Worm (Caenorhabditis elegans): ENCODE measurements around the gene C53A3.1.

The C53A3.1 gene

DNA sequence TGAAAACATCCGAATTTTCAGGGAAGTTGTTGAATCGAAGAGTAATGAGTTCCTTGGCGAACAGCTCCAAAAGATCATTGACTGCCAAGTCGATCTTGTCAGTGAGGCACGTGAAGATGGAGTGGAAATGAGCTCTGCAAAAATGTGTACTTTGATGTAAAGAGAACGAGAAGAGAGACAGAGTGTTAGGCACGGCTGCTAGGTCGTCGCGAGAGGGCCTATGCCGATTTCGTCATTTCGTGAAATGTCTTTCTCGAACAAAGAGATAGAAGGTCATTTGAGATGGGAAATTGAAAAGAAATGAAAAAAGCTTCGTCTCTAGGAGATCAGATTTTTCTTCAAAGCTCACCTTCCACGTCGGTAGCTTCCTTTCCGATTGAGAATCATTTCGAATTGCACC lies 20.0 kb upstream of the C53A3.1 start (continued):
- TF ChIP-seq C34B4.2 (tag; optimal IDR thresholded peaks at IDR 0.05) (no peak), C04F5.9 (tag; optimal IDR thresholded peaks at IDR 0.05) (no peak), ztf-11 (tag; optimal IDR thresholded peaks at IDR 0.05) (no peak), mab-9 (GFP tag; IDR thresholded peaks at IDR 0.05) (no peak), mdl-1 (tag; optimal IDR thresholded peaks at IDR 0.05) (peak in 1 of 2 experiments; percentile 22), zag-1 (tag; optimal IDR thresholded peaks at IDR 0.05) (no peak), isw-1 (GFP tag; IDR thresholded peaks at IDR 0.05) (no peak), nhr-19 (GFP tag; conservative IDR thresholded peaks at IDR 0.05) (peak; percentile 63), ceh-90 (tag; optimal IDR thresholded peaks at IDR 0.05) (no peak), pax-3 (tag; optimal IDR thresholded peaks at IDR 0.05) (no peak), xbp-1 (tag; optimal IDR thresholded peaks at IDR 0.05) (no peak), alr-1 (tag; optimal IDR thresholded peaks at IDR 0.05; ENCODE audit: borderline replicate concordance) (no peak), aly-2 (tag; optimal IDR thresholded peaks at IDR 0.05) (no peak), ces-1 (GFP tag; optimal IDR thresholded peaks at IDR 0.05) (no peak), hlh-17 (GFP tag; optimal IDR thresholded peaks at IDR 0.05; ENCODE audit: borderline replicate concordance) (no peak), snu-23 (GFP tag; optimal IDR thresholded peaks at IDR 0.05) (peak; percentile 32), elt-3 (tag; optimal IDR thresholded peaks at IDR 0.05) (no peak), ztf-4 (tag; optimal IDR thresholded peaks at IDR 0.05) (no peak), nhr-85 (tag) (peak; percentile 48)

DNA sequence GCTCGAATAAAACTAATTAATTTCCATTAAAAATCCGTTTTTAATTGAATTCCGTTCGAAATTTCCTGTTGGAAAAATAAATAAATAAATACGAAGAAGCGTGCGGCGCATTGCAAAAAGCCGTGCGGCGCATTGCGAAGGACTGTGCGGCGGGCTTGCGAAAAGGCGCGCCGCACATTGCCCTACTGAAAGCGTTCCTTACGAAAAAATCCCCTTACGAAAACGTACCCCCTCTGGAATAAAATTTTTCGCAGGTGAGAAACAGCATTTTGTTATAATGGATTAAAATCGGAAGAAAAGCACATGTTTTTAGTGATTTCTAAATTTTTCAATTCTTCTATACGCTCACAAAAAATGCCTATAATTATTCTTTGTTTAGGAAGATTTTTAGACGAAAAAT lies 18.2 kb upstream of the C53A3.1 start:
- peak; percentile 25 for TF ChIP-seq nhr-85 (tag)
- peak; percentile 57 for TF ChIP-seq grh-1 (GFP tag; IDR thresholded peaks at IDR 0.05)
- peak; percentile 25; the same call in 1 of the 2 replicates for TF ChIP-seq isw-1 (GFP tag; IDR thresholded peaks at IDR 0.05)
- peak; percentile 70 for TF ChIP-seq nhr-19 (GFP tag; conservative IDR thresholded peaks at IDR 0.05)

DNA sequence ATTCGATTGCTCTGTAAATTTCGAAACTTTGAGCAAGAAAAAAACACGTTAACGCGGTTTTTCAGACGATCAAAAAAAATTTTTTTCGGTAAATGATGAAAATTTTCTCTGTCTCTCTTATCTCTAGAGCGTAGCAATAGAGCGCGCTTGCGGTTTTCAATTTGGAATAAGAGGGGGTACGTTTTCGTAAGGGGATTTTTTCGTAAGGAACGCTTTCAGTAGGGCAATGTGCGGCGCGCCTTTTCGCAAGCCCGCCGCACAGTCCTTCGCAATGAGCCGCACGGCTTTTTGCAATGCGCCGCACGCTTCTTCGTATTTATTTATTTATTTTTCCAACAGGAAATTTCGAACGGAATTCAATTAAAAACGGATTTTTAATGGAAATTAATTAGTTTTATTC lies 16.9 kb upstream of the C53A3.1 start, which contains the start of gene F44E7.4:
F44E7.4 (minus strand) TSS at position 13 of the 400 bp plus-strand sequence.
- TF ChIP-seq ceh-82 (tag; optimal IDR thresholded peaks at IDR 0.05) (peak in 2 of 3 experiments; percentile 28 to 71), mab-9 (GFP tag; IDR thresholded peaks at IDR 0.05) (peak; percentile 84), nhr-20 (tag; optimal IDR thresholded peaks at IDR 0.05) (peak; percentile 54), nhr-85 (tag) (peak; percentile 65), swsn-7 (tag; optimal IDR thresholded peaks at IDR 0.05) (peak; percentile 49), snu-23 (GFP tag; optimal IDR thresholded peaks at IDR 0.05) (peak; percentile 69), rnt-1 (tag; optimal IDR thresholded peaks at IDR 0.05) (peak; percentile 61), mdl-1 (tag; optimal IDR thresholded peaks at IDR 0.05) (peak in 1 of 2 experiments; percentile 1), lin-13 (GFP tag; optimal IDR thresholded peaks at IDR 0.05) (peak; percentile 50), blmp-1 (tag; optimal IDR thresholded peaks at IDR 0.05) (peak; percentile 32), C16A3.4 (tag; optimal IDR thresholded peaks at IDR 0.05) (peak; percentile 27), efl-1 (optimal IDR thresholded peaks at IDR 0.05) (peak; percentile 49 to 55), efl-1 (GFP tag; optimal IDR thresholded peaks at IDR 0.05 in 1 of 2) (peak in 1 of 2 experiments; percentile 44), skn-1 (tag; optimal IDR thresholded peaks at IDR 0.05) (peak; percentile 65), tbx-2 (tag; optimal IDR thresholded peaks at IDR 0.05) (peak; percentile 37), ceh-88 (GFP tag; IDR thresholded peaks at IDR 0.05) (peak; percentile 87), isw-1 (GFP tag; IDR thresholded peaks at IDR 0.05) (peak; percentile 91), lin-14 (GFP tag; optimal IDR thresholded peaks at IDR 0.05) (peak; percentile 71), fkh-8 (tag; optimal IDR thresholded peaks at IDR 0.05) (peak; percentile 27), nhr-71 (tag; optimal IDR thresholded peaks at IDR 0.05) (peak; percentile 69), grh-1 (GFP tag; IDR thresholded peaks at IDR 0.05) (peak; percentile 85), dsc-1 (tag; optimal IDR thresholded peaks at IDR 0.05) (peak; percentile 2), jun-1 (tag; optimal IDR thresholded peaks at IDR 0.05) (peak; percentile 6), lin-35 (GFP tag; optimal IDR thresholded peaks at IDR 0.05) (peak; percentile 21 to 39), dpl-1 (GFP tag; optimal IDR thresholded peaks at IDR 0.05) (peak in 2 of 3 experiments; percentile 31 to 44), nhr-19 (GFP tag; conservative IDR thresholded peaks at IDR 0.05) (peak; percentile 96), mep-1 (tag; optimal IDR thresholded peaks at IDR 0.05) (peak; percentile 27), xbp-1 (tag; optimal IDR thresholded peaks at IDR 0.05) (peak; percentile 61), nhr-90 (tag; optimal IDR thresholded peaks at IDR 0.05; ENCODE audit: poor library complexity) (peak; percentile 13), unc-98 (GFP tag; IDR thresholded peaks at IDR 0.05) (0 out of 2 replicates have a peak, but pooled peaks have one; percentile 25), lsy-2 (tag; optimal IDR thresholded peaks at IDR 0.05) (peak; percentile 37 to 73), nhr-47 (tag; optimal IDR thresholded peaks at IDR 0.05) (peak; percentile 63), lin-15B (tag; optimal IDR thresholded peaks at IDR 0.05) (peak; percentile 31)

Data from whole organism, L1 larva.